Worm (Caenorhabditis elegans): Measurements from ENCODE around the gene ceh-20.

ce11 chrIII:6931896-6932295 is 47.8 kb upstream of the ceh-20 start, which contains the start of gene byn-1:
- no peak for TF ChIP-seq fos-1 (tag; optimal IDR thresholded peaks at IDR 0.05)
- TF ChIP-seq elt-3 (tag; optimal IDR thresholded peaks at IDR 0.05), result no peak
- TF ChIP-seq pqm-1 (tag; optimal IDR thresholded peaks at IDR 0.05), result no peak
- no peak for TF ChIP-seq nhr-77 (tag; optimal IDR thresholded peaks at IDR 0.05)
- no peak for TF ChIP-seq fkh-2 (tag; optimal IDR thresholded peaks at IDR 0.05)
- TF ChIP-seq pha-4 (tag; optimal IDR thresholded peaks at IDR 0.05), result no peak
- TF ChIP-seq egl-27 (tag; optimal IDR thresholded peaks at IDR 0.05), result no peak
- no peak for TF ChIP-seq sea-2 (GFP tag; optimal IDR thresholded peaks at IDR 0.05)
- no peak for TF ChIP-seq elt-2 (tag; optimal IDR thresholded peaks at IDR 0.05)
- no peak for TF ChIP-seq nhr-11 (tag; optimal IDR thresholded peaks at IDR 0.05)
- TF ChIP-seq fkh-10 (GFP tag; optimal IDR thresholded peaks at IDR 0.05), result no peak

Measured in whole organism, L3 larva.